Fruit fly (Drosophila melanogaster) Kc167 (cell line): ENCODE measurements around the gene stg.

Experiments used
- Myc ChIP-seq: fragments of >200 bp; optimal IDR thresholded peaks from 2 replicates; lab custom pipeline; 2017; ENCODE audit warnings: missing external identifiers
- Sin3A ChIP-seq: fragments of >200 bp; optimal IDR thresholded peaks from 2 replicates; lab custom pipeline; 2018; ENCODE audit warnings: missing external identifiers
- h ChIP-seq: fragments of >200 bp; optimal IDR thresholded peaks from 3 replicates; lab custom pipeline; 2018; ENCODE audit warnings: missing external identifiers
- insv ChIP-seq: fragments of >200 bp; optimal IDR thresholded peaks from 3 replicates; lab custom pipeline; 2018; ENCODE audit warnings: missing external identifiers
- psq ChIP-seq: fragments of >200 bp; optimal IDR thresholded peaks from 2 replicates; lab custom pipeline; 2017; ENCODE audit warnings: missing external identifiers
- ttk ChIP-seq: sonication (Bioruptor generic); optimal IDR thresholded peaks from 2 replicates; lab custom pipeline; 2017; ENCODE audit warnings: missing external identifiers

stg gene

dm6 chr3R:29259466-29260132 is 4.0 kb upstream of the stg start:
- TF ChIP-seq Myc = no peak
- TF ChIP-seq Sin3A = no peak

dm6 chr3R:29257890-29258691 is 2.5 kb upstream of the stg start:
- TF ChIP-seq ttk (no peak), Sin3A (no peak), Myc (no peak), h (lab: Kevin White, UChicago) (no peak), psq (lab: Kevin White, UChicago) (no peak), insv (lab: Kevin White, UChicago) (no peak)

- TF ChIP-seq h (lab: Kevin White, UChicago) (no peak), ttk (no peak), psq (lab: Kevin White, UChicago) (no peak), Myc (no peak), Sin3A (no peak)
Measured at dm6 chr3R:29256811-29257439, 1.3 kb upstream of the stg start.

dm6 chr3R:29255963-29256527 is 445 bp upstream of the stg start, which contains the start of gene CG45544:
TSS of gene CG45544 (plus strand) at chr3R:29256485.
- no peak for TF ChIP-seq Sin3A
- TF ChIP-seq Myc = no peak
- TF ChIP-seq ttk = no peak
- TF ChIP-seq psq (lab: Kevin White, UChicago) = no peak
- no peak for TF ChIP-seq h (lab: Kevin White, UChicago)
- no peak for TF ChIP-seq insv (lab: Kevin White, UChicago)

dm6 chr3R:29254383-29254782 is 1.2 kb downstream of the stg start:
- TF ChIP-seq ttk (no peak), h (lab: Kevin White, UChicago) (no peak), Myc (no peak), psq (lab: Kevin White, UChicago) (no peak), insv (lab: Kevin White, UChicago) (no peak), Sin3A (no peak)

- TF ChIP-seq Sin3A (no peak), ttk (no peak), Myc (no peak), psq (lab: Kevin White, UChicago) (no peak), h (lab: Kevin White, UChicago) (no peak), insv (lab: Kevin White, UChicago) (no peak)
Measured at dm6 chr3R:29253874-29254273, 1.7 kb downstream of the stg start.

- TF ChIP-seq insv (lab: Kevin White, UChicago) (no peak), Myc (no peak), h (lab: Kevin White, UChicago) (no peak), psq (lab: Kevin White, UChicago) (no peak), ttk (no peak), Sin3A (no peak)
Measured at dm6 chr3R:29251418-29251817, 4.2 kb downstream of the stg start.

- TF ChIP-seq psq (lab: Kevin White, UChicago) (no peak), h (lab: Kevin White, UChicago) (no peak), Sin3A (no peak), Myc (no peak), ttk (no peak), insv (lab: Kevin White, UChicago) (no peak)
Measured at dm6 chr3R:29250272-29251018, 5.2 kb downstream of the stg start, which contains the start of gene SP1029. TSS of gene SP1029 (minus strand) at chr3R:29250451.

- TF ChIP-seq Myc = no peak
- no peak for TF ChIP-seq h (lab: Kevin White, UChicago)
- TF ChIP-seq ttk = no peak
- no peak for TF ChIP-seq Sin3A
- TF ChIP-seq psq (lab: Kevin White, UChicago) = no peak
- TF ChIP-seq insv (lab: Kevin White, UChicago) = no peak
Measured at dm6 chr3R:29244727-29245126, 10.9 kb downstream of the stg start, which contains the start of gene CG31445. TSS of gene CG31445 (minus strand) at chr3R:29244827.

dm6 chr3R:29238623-29239022 is 17.0 kb downstream of the stg start, which contains the start of gene CG11951:
TSS of gene CG11951 (minus strand) at chr3R:29238723.
- no peak for TF ChIP-seq psq (lab: Kevin White, UChicago)
- no peak for TF ChIP-seq insv (lab: Kevin White, UChicago)
- TF ChIP-seq Myc = no peak
- no peak for TF ChIP-seq Sin3A
- no peak for TF ChIP-seq ttk
- TF ChIP-seq h (lab: Kevin White, UChicago) = no peak

- TF ChIP-seq Myc (no peak), Sin3A (no peak), ttk (no peak), psq (lab: Kevin White, UChicago) (no peak), h (lab: Kevin White, UChicago) (no peak), insv (lab: Kevin White, UChicago) (no peak)
Measured at dm6 chr3R:29230552-29231102, 25.0 kb downstream of the stg start.
